Worm (Caenorhabditis elegans) whole organism, midembryonic: ENCODE results near the gene sid-2.

ENCODE experiments used
- cog-1 ChIP-seq: sonication (generic microtip); optimal IDR thresholded peaks from 2 replicates; lab custom pipeline; 2016; ENCODE audit warnings: missing genetic modification characterization, missing compliant biosample characterization
- flt-1 ChIP-seq: fragments of 200-800 bp; sonication (Bioruptor generic); IDR thresholded peaks from 2 replicates; pipeline ENCODE4 v1.3.6; 2022; ENCODE audit warnings: missing genetic modification characterization, missing compliant biosample characterization
- klf-2 ChIP-seq: fragments of 200-800 bp; sonication (Bioruptor generic); conservative IDR thresholded peaks from 2 replicates; pipeline ENCODE4 v1.3.6; 2022; ENCODE audit warnings: missing genetic modification reagents, missing genetic modification characterization, missing compliant biosample characterization
- med-1 ChIP-seq: sonication (generic microtip); optimal IDR thresholded peaks from 2 replicates; lab custom pipeline; 2017; ENCODE audit warnings: missing genetic modification characterization, mild to moderate bottlenecking, missing compliant biosample characterization, antibody characterized with exemption, missing genetic modification reagents; ENCODE audit not compliant: insufficient read depth
- ztf-23 ChIP-seq: fragments of 200-800 bp; sonication (Bioruptor generic); IDR thresholded peaks from 2 replicates; pipeline ENCODE4 v1.3.6; 2022; ENCODE audit warnings: missing genetic modification reagents, missing genetic modification characterization, missing compliant biosample characterization
- ztf-29 ChIP-seq: fragments of 200-800 bp; sonication (Bioruptor generic); IDR thresholded peaks from 2 replicates; pipeline ENCODE4 v1.3.6; 2022; ENCODE audit warnings: missing genetic modification reagents, missing genetic modification characterization, missing compliant biosample characterization

DNA sequence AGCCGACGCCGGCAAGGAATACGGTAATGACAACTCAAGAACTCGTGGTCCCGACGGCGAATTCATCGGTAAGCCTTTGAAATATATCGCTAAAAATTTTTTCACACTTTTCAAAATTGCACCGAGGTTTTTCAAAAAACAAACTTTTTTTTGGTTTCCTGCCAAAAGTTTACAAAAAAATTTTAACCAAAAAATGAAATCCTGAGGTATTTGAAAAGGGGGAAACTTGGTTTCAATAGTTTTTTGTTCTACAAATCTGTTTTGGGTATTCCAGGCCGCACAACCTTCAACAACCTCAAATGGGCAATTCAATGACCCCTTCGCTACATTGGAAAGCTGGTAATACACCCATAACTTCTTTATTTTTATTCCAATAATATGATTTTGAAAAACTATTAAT, 2.8 kb downstream of the sid-2 start:
- TF ChIP-seq med-1 (GFP tag; lab: Kevin White, UChicago) (no peak), cog-1 (tag; lab: Kevin White, UChicago) (no peak), klf-2 (GFP tag; lab: Robert Waterston, UW) (no peak), flt-1 (GFP tag; lab: Robert Waterston, UW) (no peak), ztf-29 (GFP tag; lab: Robert Waterston, UW) (no peak), ztf-23 (GFP tag; lab: Robert Waterston, UW) (no peak)
